Worm (Caenorhabditis elegans) whole organism, L4 larva: ENCODE measurements around the gene C53C11.5.

Source experiments
- F26F4.8 ChIP-seq: fragments of 200-800 bp; sonication (Bioruptor generic); conservative IDR thresholded peaks from 2 replicates; pipeline ENCODE4 v1.3.6; 2022; ENCODE audit warnings: missing genetic modification characterization, missing compliant biosample characterization
- F37D6.2 ChIP-seq: sonication (generic microtip); optimal IDR thresholded peaks from 2 replicates; lab custom pipeline; 2016; ENCODE audit warnings: mild to moderate bottlenecking, missing genetic modification characterization, missing compliant biosample characterization
- R02D3.7 ChIP-seq: fragments of 150-350 bp; sonication (generic microtip); optimal IDR thresholded peaks from 3 replicates; lab custom pipeline; 2014; ENCODE audit warnings: missing biosample characterization, missing genetic modification characterization
- Y5F2A.4 ChIP-seq: fragments of 200-800 bp; sonication (Bioruptor generic); optimal IDR thresholded peaks from 2 replicates; lab custom pipeline; 2018; ENCODE audit warnings: mild to moderate bottlenecking, missing genetic modification characterization, missing compliant biosample characterization
- ZK337.2 ChIP-seq: fragments of 200-800 bp; sonication (Bioruptor generic); IDR thresholded peaks from 2 replicates; pipeline ENCODE4 v1.3.6; 2022; ENCODE audit warnings: missing genetic modification reagents, missing genetic modification characterization, missing compliant biosample characterization
- ZK546.5 ChIP-seq, 2 experiments: sonication (generic microtip); optimal IDR thresholded peaks; 2 replicates each; lab custom pipeline; 2017; ENCODE audit warnings: missing biosample characterization in 2 of 2, missing genetic modification characterization in 2 of 2
- aha-1 ChIP-seq: fragments of 150-350 bp; peaks from one replicate; lab custom pipeline; 2014; ENCODE audit warnings: missing biosample characterization, missing genetic modification characterization
- ceh-20 ChIP-seq: fragments of 200-800 bp; sonication (Bioruptor generic); IDR thresholded peaks from 2 replicates; pipeline ENCODE4 v1.3.6; 2022; ENCODE audit warnings: missing genetic modification reagents, missing genetic modification characterization, missing compliant biosample characterization
- ceh-28 ChIP-seq: fragments of 150-350 bp; optimal IDR thresholded peaks from 2 replicates; lab custom pipeline; 2014; ENCODE audit warnings: missing biosample characterization, missing genetic modification reagents, missing genetic modification characterization
- ces-1 ChIP-seq: fragments of 150-350 bp; sonication (generic microtip); optimal IDR thresholded peaks from 4 replicates; lab custom pipeline; 2014; ENCODE audit warnings: missing biosample characterization, missing genetic modification reagents, missing genetic modification characterization
- daf-12 ChIP-seq: fragments of 150-350 bp; optimal IDR thresholded peaks from 2 replicates; lab custom pipeline; 2014; ENCODE audit warnings: missing biosample characterization, missing genetic modification reagents, missing genetic modification characterization
- daf-16 ChIP-seq, 3 experiments: sonication (generic microtip); optimal IDR thresholded peaks; 2 replicates each; lab custom pipeline; 2016 to 2017; ENCODE audit warnings: missing genetic modification characterization in 3 of 3, missing genetic modification reagents in 3 of 3, mild to moderate bottlenecking in 2 of 3, missing compliant biosample characterization in 2 of 3, missing biosample characterization in 1 of 3, moderate library complexity in 1 of 3
- dmd-8 ChIP-seq: fragments of 200-800 bp; sonication (Bioruptor generic); IDR thresholded peaks from 2 replicates; pipeline ENCODE4 v1.3.6; 2022; ENCODE audit warnings: missing genetic modification characterization, missing compliant biosample characterization
- dve-1 ChIP-seq: sonication (generic microtip); optimal IDR thresholded peaks from 2 replicates; lab custom pipeline; 2017; ENCODE audit warnings: antibody characterized with exemption, mild to moderate bottlenecking, missing genetic modification characterization, missing compliant biosample characterization; ENCODE audit not compliant: insufficient read depth
- fkh-10 ChIP-seq: fragments of 150-350 bp; optimal IDR thresholded peaks from 2 replicates; lab custom pipeline; 2014; ENCODE audit warnings: missing biosample characterization, missing genetic modification reagents, missing genetic modification characterization
- fos-1 ChIP-seq: fragments of 150-350 bp; optimal IDR thresholded peaks from 2 replicates; lab custom pipeline; 2014; ENCODE audit warnings: missing biosample characterization, missing genetic modification characterization
- hif-1 ChIP-seq, 2 experiments: sonication (generic microtip); optimal IDR thresholded peaks; 2 replicates each; lab custom pipeline; 2016 to 2017; ENCODE audit warnings: missing compliant biosample characterization in 2 of 2, missing genetic modification characterization in 2 of 2, missing genetic modification reagents in 2 of 2, missing genotype in 2 of 2, mild to moderate bottlenecking in 1 of 2
- hmg-1.1 ChIP-seq: fragments of 200-800 bp; sonication (Bioruptor generic); IDR thresholded peaks from 2 replicates; pipeline ENCODE4 v1.3.6; 2022; ENCODE audit warnings: missing genetic modification reagents, missing genetic modification characterization, missing compliant biosample characterization
- jun-1 ChIP-seq: fragments of 150-350 bp; optimal IDR thresholded peaks from 2 replicates; lab custom pipeline; 2014; ENCODE audit warnings: missing biosample characterization, missing genetic modification reagents, missing genetic modification characterization
- lin-1 ChIP-seq: fragments of 200-800 bp; sonication (Bioruptor generic); IDR thresholded peaks from 2 replicates; pipeline ENCODE4 v1.3.6; 2022; ENCODE audit warnings: missing genetic modification reagents, missing genetic modification characterization, missing compliant biosample characterization
- lir-3 ChIP-seq: sonication (generic microtip); optimal IDR thresholded peaks from 2 replicates; lab custom pipeline; 2016; ENCODE audit warnings: mild to moderate bottlenecking, missing genetic modification characterization, missing compliant biosample characterization
- mxl-2 ChIP-seq: fragments of 200-800 bp; sonication (Bioruptor generic); conservative IDR thresholded peaks from 2 replicates; pipeline ENCODE4 v1.3.6; 2022; ENCODE audit warnings: missing genetic modification reagents, missing genetic modification characterization, missing compliant biosample characterization
- nhr-10 ChIP-seq: fragments of 150-350 bp; optimal IDR thresholded peaks from 2 replicates; lab custom pipeline; 2014; ENCODE audit warnings: missing biosample characterization, missing genetic modification characterization
- nhr-28 ChIP-seq: fragments of 150-350 bp; optimal IDR thresholded peaks from 2 replicates; lab custom pipeline; 2014; ENCODE audit warnings: missing biosample characterization, missing genetic modification characterization
- nhr-48 ChIP-seq: sonication (generic microtip); optimal IDR thresholded peaks from 2 replicates; lab custom pipeline; 2016; ENCODE audit warnings: mild to moderate bottlenecking, missing genetic modification characterization, missing compliant biosample characterization
- php-3 ChIP-seq: fragments of 200-800 bp; sonication (Bioruptor generic); IDR thresholded peaks from 2 replicates; pipeline ENCODE4 v1.3.6; 2022; ENCODE audit warnings: missing genetic modification reagents, missing genetic modification characterization, missing compliant biosample characterization
- pqm-1 ChIP-seq: sonication (generic microtip); optimal IDR thresholded peaks from 2 replicates; lab custom pipeline; 2017; ENCODE audit warnings: missing biosample characterization, missing genetic modification characterization
- spr-3 ChIP-seq: fragments of 200-800 bp; sonication (Bioruptor generic); optimal IDR thresholded peaks from 2 replicates; lab custom pipeline; 2018; ENCODE audit warnings: mild to moderate bottlenecking, missing genetic modification characterization, missing compliant biosample characterization
- vab-7 ChIP-seq: fragments of 200-800 bp; sonication (Bioruptor generic); IDR thresholded peaks from 2 replicates; pipeline ENCODE4 v1.3.6; 2022; ENCODE audit warnings: missing genetic modification reagents, missing genetic modification characterization, missing compliant biosample characterization
- zag-1 ChIP-seq: fragments of 150-350 bp; optimal IDR thresholded peaks from 2 replicates; lab custom pipeline; 2014; ENCODE audit warnings: missing biosample characterization, missing genetic modification characterization
- zfp-3 ChIP-seq: fragments of 200-800 bp; sonication (Bioruptor generic); conservative IDR thresholded peaks from 2 replicates; pipeline ENCODE4 v1.3.6; 2022; ENCODE audit warnings: missing genetic modification reagents, missing genetic modification characterization, missing compliant biosample characterization
- ztf-11 ChIP-seq: fragments of 150-350 bp; optimal IDR thresholded peaks from 2 replicates; lab custom pipeline; 2014; ENCODE audit warnings: missing biosample characterization, missing genetic modification characterization
- ztf-7 ChIP-seq: fragments of 150-350 bp; optimal IDR thresholded peaks from 2 replicates; lab custom pipeline; 2014; ENCODE audit warnings: missing biosample characterization, missing genetic modification characterization

Gene C53C11.5

DNA sequence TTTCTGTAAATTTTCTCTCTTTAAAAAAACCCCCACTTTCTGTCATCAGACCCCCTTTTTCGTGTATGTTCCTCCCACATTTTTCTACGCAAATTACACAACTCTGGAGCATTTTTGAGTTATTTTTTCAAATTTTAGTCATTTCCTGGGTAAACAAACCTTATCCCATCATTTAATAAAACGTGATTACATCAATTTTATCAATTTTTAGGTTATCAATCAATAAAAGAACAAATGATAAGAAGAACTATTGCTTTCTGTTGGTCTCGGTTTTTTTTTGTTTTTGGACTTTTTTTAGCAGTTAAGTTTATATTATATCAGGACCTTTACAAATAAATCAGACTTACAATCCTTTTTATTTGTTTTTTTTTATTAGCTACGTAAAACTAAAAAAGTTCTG, 2.5 kb downstream of the C53C11.5 start, which contains the start of gene C53C11.2:
TSS of gene C53C11.2 (plus strand) at position 284 of the 400 bp plus-strand sequence.
- peak; percentile 69 for TF ChIP-seq pqm-1
- no peak for TF ChIP-seq hif-1 (tag; optimal IDR thresholded peaks at IDR 0.05; lab: Kevin White, UChicago)
- TF ChIP-seq daf-16 (GFP tag; optimal IDR thresholded peaks at IDR 0.05; lab: Kevin White, UChicago) = no peak
- TF ChIP-seq daf-16 (tag; optimal IDR thresholded peaks at IDR 0.05; lab: Kevin White, UChicago) = peak; percentile 79
- TF ChIP-seq ztf-11 (tag; lab: Kevin White, UChicago) = no peak
- peak; percentile 24 for TF ChIP-seq nhr-28 (tag; lab: Kevin White, UChicago)
- peak; percentile 23 for TF ChIP-seq dve-1 (tag; lab: Kevin White, UChicago)
- no peak for TF ChIP-seq ZK337.2 (GFP tag; lab: Robert Waterston, UW)

DNA sequence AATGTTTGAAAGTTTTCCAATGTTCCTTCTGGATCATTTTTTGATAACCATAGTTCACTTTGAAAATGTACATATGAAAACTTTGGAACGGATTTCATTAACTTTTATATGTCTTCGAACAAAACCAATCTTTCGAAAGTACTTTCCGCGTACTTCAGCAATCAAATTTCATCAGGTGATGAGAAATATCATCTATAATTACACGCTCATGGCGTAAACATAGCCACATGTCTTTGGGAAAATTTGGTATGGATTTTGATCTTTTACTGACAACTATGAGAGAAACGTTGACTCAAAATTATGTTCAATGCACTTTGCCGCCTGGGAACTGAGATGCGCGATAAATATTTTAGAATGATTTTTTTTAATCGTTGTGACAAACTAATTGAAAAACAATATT, 5.1 kb downstream of the C53C11.5 start:
- no peak for TF ChIP-seq R02D3.7 (tag; lab: Kevin White, UChicago)
- TF ChIP-seq dmd-8 (GFP tag; lab: Robert Waterston, UW) = no peak
- TF ChIP-seq fos-1 (tag; lab: Kevin White, UChicago) = no peak
- TF ChIP-seq nhr-48 = no peak
- no peak for TF ChIP-seq zag-1 (tag; lab: Kevin White, UChicago)
- TF ChIP-seq php-3 = no peak

DNA sequence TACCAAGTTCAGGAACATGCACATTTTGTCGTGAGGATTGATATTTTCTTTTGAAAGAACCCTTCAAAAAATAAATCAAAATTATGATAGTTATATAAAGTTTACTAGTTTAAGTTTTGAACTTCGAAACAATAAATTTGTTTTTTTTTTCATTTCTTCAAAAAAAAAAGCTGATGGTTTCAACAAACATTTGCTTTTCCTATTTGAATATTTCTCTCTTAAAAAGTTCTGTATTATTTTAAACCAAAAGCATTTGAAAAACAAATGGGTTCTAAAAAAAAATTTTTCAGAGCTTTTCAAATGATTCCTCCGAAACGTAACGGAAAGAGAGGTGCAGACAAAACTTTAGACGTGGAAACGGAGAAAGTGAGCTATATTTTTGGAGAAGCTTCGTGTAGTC, 6.6 kb downstream of the C53C11.5 start, which contains the start of gene C53C11.1:
TSS of gene C53C11.1 (plus strand) at position 301 of the 400 bp plus-strand sequence.
- TF ChIP-seq hmg-1.1 (GFP tag; lab: Robert Waterston, UW) (no peak), spr-3 (GFP tag; lab: Kevin White, UChicago) (no peak), lir-3 (tag; lab: Kevin White, UChicago) (no peak), F37D6.2 (no peak), vab-7 (GFP tag; lab: Robert Waterston, UW) (no peak), ceh-28 (tag; lab: Kevin White, UChicago) (no peak), ZK546.5 (tag; optimal IDR thresholded peaks at IDR 0.05; lab: Kevin White, UChicago) (no peak), F26F4.8 (GFP tag; lab: Robert Waterston, UW) (no peak), Y5F2A.4 (no peak), nhr-10 (tag; lab: Kevin White, UChicago) (no peak), jun-1 (tag; lab: Kevin White, UChicago) (no peak), ceh-20 (GFP tag; lab: Robert Waterston, UW) (no peak), fos-1 (tag; lab: Kevin White, UChicago) (no peak), mxl-2 (GFP tag; lab: Robert Waterston, UW) (no peak), daf-12 (tag; lab: Kevin White, UChicago) (no peak), zfp-3 (GFP tag; lab: Robert Waterston, UW) (no peak)

DNA sequence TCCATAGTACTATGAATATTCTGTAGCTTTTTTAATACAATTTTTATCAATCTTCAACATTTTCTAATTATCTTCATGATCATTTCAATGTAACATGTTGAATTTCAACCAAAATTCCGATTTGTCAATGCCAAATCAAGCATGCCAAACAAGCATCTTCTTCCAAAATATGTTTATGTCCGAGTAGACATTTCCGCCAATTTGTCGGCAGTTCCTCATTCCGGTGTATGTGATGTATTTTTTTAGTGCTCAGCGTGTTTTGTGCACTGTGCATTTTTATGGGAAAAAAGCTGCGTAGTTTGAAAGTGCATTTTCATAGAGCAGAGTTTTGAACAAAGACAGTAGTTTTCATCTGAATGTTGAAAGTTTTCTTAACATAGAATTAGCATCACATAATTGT, 15.6 kb downstream of the C53C11.5 start:
- TF ChIP-seq ZK337.2 (GFP tag; lab: Robert Waterston, UW) (no peak), aha-1 (tag; lab: Kevin White, UChicago) (peak; percentile 90), lin-1 (no peak), F37D6.2 (no peak), fkh-10 (GFP tag; lab: Kevin White, UChicago) (no peak)

DNA sequence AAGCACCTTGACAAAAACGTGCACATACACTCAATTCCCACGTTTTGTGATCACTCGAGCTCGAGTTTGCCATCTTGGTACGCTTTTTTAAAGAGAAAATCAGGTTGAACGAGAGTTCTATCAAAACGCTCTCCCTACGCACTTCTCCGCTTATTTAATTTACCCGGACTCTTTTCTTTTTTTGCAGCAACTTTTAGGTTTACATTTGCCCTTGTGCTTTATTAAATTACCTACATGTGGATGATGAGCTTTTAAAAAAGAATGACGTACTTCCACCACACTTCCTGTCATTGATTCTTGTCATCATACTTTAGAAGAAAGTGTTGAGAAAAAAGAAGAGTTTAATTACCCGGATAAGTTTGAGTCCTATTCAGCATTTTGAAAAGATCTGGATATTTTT, 18.2 kb downstream of the C53C11.5 start:
- no peak for TF ChIP-seq ZK337.2 (GFP tag; lab: Robert Waterston, UW)
- no peak for TF ChIP-seq ztf-7 (tag; lab: Kevin White, UChicago)
- TF ChIP-seq aha-1 (tag; lab: Kevin White, UChicago) = peak; percentile 19
- peak; percentile 48 for TF ChIP-seq fkh-10 (GFP tag; lab: Kevin White, UChicago)
- TF ChIP-seq dmd-8 (GFP tag; lab: Robert Waterston, UW) = no peak
- TF ChIP-seq ces-1 (GFP tag; lab: Kevin White, UChicago) = peak; percentile 78
- no peak for TF ChIP-seq ztf-11 (tag; lab: Kevin White, UChicago)
